Fruit fly (Drosophila melanogaster) whole organism, pupa: Measurements from ENCODE around the gene Inx2.

Experiments
- CG10348 ChIP-seq: fragments of 200-800 bp; sonication (Bioruptor generic); IDR thresholded peaks from 2 replicates; pipeline ENCODE4 v1.3.6; 2022; ENCODE audit warnings: missing biosample characterization, missing genetic modification characterization
- CG12605 ChIP-seq: fragments of 200-800 bp; sonication (Bioruptor generic); IDR thresholded peaks from 2 replicates; pipeline ENCODE4 v1.3.6; 2022; ENCODE audit warnings: missing biosample characterization, missing genetic modification characterization
- CG13204 ChIP-seq: fragments of 200-800 bp; sonication (Bioruptor generic); optimal IDR thresholded peaks from 2 replicates; lab custom pipeline; 2018; ENCODE audit warnings: missing biosample characterization, mild to moderate bottlenecking, missing genetic modification characterization, moderate library complexity
- CG14655 ChIP-seq: fragments of 200-800 bp; sonication (Bioruptor generic); optimal IDR thresholded peaks from 3 replicates; lab custom pipeline; 2017; ENCODE audit warnings: mild to moderate bottlenecking, missing biosample characterization, missing genetic modification reagents, missing genetic modification characterization
- CG15710 ChIP-seq: fragments of 200-800 bp; sonication (Bioruptor generic); optimal IDR thresholded peaks from 2 replicates; lab custom pipeline; 2018; ENCODE audit warnings: missing biosample characterization, mild to moderate bottlenecking, missing genetic modification characterization, moderate library complexity
- CG17806 ChIP-seq: fragments of 200-800 bp; sonication (Bioruptor generic); optimal IDR thresholded peaks from 2 replicates; lab custom pipeline; 2018; ENCODE audit warnings: missing biosample characterization, mild to moderate bottlenecking, missing genetic modification characterization, moderate library complexity
- CG32121 ChIP-seq: fragments of 200-800 bp; sonication (Bioruptor generic); IDR thresholded peaks from 2 replicates; pipeline ENCODE4 v1.3.6; 2022; ENCODE audit warnings: missing biosample characterization, missing genetic modification characterization
- CG34367 ChIP-seq: fragments of 200-800 bp; sonication (Bioruptor generic); optimal IDR thresholded peaks from 2 replicates; lab custom pipeline; 2018; ENCODE audit warnings: missing biosample characterization, mild to moderate bottlenecking, missing genetic modification characterization
- CG4496 ChIP-seq: fragments of 200-800 bp; sonication (Bioruptor generic); IDR thresholded peaks from 3 replicates; pipeline ENCODE4 v1.3.6; 2022; ENCODE audit warnings: missing biosample characterization, missing genetic modification characterization
- CG8159 ChIP-seq: fragments of 200-800 bp; sonication (Bioruptor generic); optimal IDR thresholded peaks from 3 replicates; lab custom pipeline; 2018; ENCODE audit warnings: missing biosample characterization, mild to moderate bottlenecking, missing genetic modification characterization, moderate library complexity
- CG8301 ChIP-seq: fragments of 200-800 bp; sonication (Bioruptor generic); optimal IDR thresholded peaks from 2 replicates; lab custom pipeline; 2018; ENCODE audit warnings: missing biosample characterization, mild to moderate bottlenecking, missing genetic modification characterization
- CG9948 ChIP-seq: fragments of 200-800 bp; sonication (Bioruptor generic); optimal IDR thresholded peaks from 2 replicates; lab custom pipeline; 2018; ENCODE audit warnings: missing biosample characterization, mild to moderate bottlenecking, missing genetic modification characterization, moderate library complexity
- D1 ChIP-seq: fragments of 200-800 bp; sonication (Bioruptor generic); optimal IDR thresholded peaks from 2 replicates; lab custom pipeline; 2018; ENCODE audit warnings: missing biosample characterization, mild to moderate bottlenecking, missing genetic modification characterization, moderate library complexity
- EcR ChIP-seq: fragments of 200-800 bp; sonication (Bioruptor generic); optimal IDR thresholded peaks from 3 replicates; lab custom pipeline; 2019; ENCODE audit warnings: missing biosample characterization, missing genetic modification characterization, mild to moderate bottlenecking, moderate library complexity, missing genetic modification reagents
- Ets98B ChIP-seq: fragments of 200-800 bp; sonication (Bioruptor generic); IDR thresholded peaks from 2 replicates; pipeline ENCODE4 v1.3.6; 2022; ENCODE audit warnings: missing biosample characterization, missing genetic modification characterization
- Pif1A ChIP-seq: fragments of 200-800 bp; sonication (Bioruptor generic); optimal IDR thresholded peaks from 3 replicates; lab custom pipeline; 2016; ENCODE audit warnings: missing biosample characterization, missing genetic modification characterization
- Pif1B ChIP-seq: fragments of 200-800 bp; sonication (Bioruptor generic); optimal IDR thresholded peaks from 3 replicates; lab custom pipeline; 2016; ENCODE audit warnings: missing biosample characterization, missing genetic modification characterization
- Snoo ChIP-seq: fragments of 200-800 bp; sonication (Bioruptor generic); optimal IDR thresholded peaks from 3 replicates; lab custom pipeline; 2017; ENCODE audit warnings: missing biosample characterization, mild to moderate bottlenecking, missing genetic modification characterization, inconsistent platforms
- fd96Ca ChIP-seq: fragments of 200-800 bp; sonication (Bioruptor generic); IDR thresholded peaks from 3 replicates; pipeline ENCODE4 v1.3.6; 2022; ENCODE audit warnings: missing biosample characterization, missing genetic modification characterization
- gl ChIP-seq: fragments of 200-800 bp; sonication (Bioruptor generic); optimal IDR thresholded peaks from 2 replicates; lab custom pipeline; 2018; ENCODE audit warnings: missing biosample characterization, mild to moderate bottlenecking, missing genetic modification characterization
- rn ChIP-seq: fragments of 200-800 bp; sonication (Bioruptor generic); IDR thresholded peaks from 2 replicates; pipeline ENCODE4 v1.3.6; 2022; ENCODE audit warnings: missing biosample characterization, missing genetic modification characterization

Gene Inx2

DNA sequence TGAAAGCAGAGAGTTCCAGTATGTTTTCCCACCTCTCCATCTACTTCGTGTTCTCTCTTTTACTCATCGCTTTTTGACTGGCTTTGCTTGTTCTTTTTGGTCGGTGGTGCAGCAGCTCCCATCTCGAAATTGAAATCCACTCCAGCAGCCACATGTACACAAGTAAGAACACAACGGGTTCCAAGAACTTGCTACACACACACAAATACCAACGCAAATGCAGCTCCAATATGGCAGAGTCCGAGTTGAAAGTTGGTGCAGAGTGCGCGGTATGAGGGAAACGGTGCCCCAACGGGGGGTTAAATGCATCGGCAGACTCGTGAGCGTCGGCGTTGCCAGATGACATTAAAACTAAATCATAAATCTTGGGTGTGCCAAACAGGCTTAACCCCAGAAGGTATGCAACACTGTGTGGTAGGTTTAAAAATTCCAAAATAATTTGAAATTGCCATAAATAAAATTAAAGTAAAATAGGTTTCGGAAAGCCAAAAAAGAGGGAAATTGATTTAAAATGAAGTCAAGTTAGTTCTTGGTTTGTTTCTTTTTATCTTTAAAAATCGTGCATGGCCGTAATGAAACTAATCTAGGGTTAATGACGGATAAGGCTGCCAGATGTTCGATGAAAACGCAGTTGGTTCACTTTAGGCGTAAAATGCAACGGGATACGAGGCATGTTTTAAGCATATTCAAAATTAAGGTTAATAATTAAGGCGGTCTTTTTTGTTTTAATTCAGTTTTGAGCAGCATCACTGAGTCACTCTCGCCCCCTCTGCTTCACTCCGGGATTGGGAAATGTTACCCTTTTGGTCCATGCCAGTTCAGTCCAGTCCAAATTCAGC, 600 bp upstream of the Inx2 start:
- peak; percentile 92 for TF ChIP-seq CG15710 (tag; lab: Kevin White, UChicago)
- peak; percentile 89 for TF ChIP-seq CG17806 (tag; lab: Kevin White, UChicago)
- peak; percentile 64 for TF ChIP-seq D1 (tag; lab: Kevin White, UChicago)
- peak; percentile 64; the same call in 1 of the 3 replicates for TF ChIP-seq fd96Ca (GFP tag; lab: Robert Waterston, UW)
- no peak for TF ChIP-seq EcR (GFP tag; lab: Kevin White, UChicago)
- TF ChIP-seq CG8301 (tag; lab: Kevin White, UChicago) = peak; percentile 81
- peak; percentile 74 for TF ChIP-seq CG32121
- TF ChIP-seq rn = peak; percentile 52; the same call in 1 of the 2 replicates
- peak; percentile 65 for TF ChIP-seq Pif1A (GFP tag; lab: Kevin White, UChicago)
- peak; percentile 11 for TF ChIP-seq gl (tag; lab: Kevin White, UChicago)
- peak; percentile 88 for TF ChIP-seq CG9948 (tag; lab: Kevin White, UChicago)
- TF ChIP-seq CG10348 = 0 out of 2 replicates have a peak, but pooled peaks have one; percentile 17
- TF ChIP-seq Snoo (tag; lab: Kevin White, UChicago) = peak; percentile 76
- peak; percentile 88 for TF ChIP-seq CG14655 (GFP tag; lab: Kevin White, UChicago)
- TF ChIP-seq CG4496 = peak; percentile 89
- TF ChIP-seq CG8159 = peak; percentile 93
- TF ChIP-seq CG12605 (GFP tag; lab: Robert Waterston, UW) = peak; percentile 77
- TF ChIP-seq CG13204 (GFP tag; lab: Kevin White, UChicago) = peak; percentile 58
- TF ChIP-seq Pif1B = peak; percentile 66
- TF ChIP-seq CG34367 (tag; lab: Kevin White, UChicago) = peak; percentile 89
- TF ChIP-seq Ets98B (GFP tag; lab: Robert Waterston, UW) = peak; percentile 69
- TF ChIP-seq, all 21 proteins: peak for 20

DNA sequence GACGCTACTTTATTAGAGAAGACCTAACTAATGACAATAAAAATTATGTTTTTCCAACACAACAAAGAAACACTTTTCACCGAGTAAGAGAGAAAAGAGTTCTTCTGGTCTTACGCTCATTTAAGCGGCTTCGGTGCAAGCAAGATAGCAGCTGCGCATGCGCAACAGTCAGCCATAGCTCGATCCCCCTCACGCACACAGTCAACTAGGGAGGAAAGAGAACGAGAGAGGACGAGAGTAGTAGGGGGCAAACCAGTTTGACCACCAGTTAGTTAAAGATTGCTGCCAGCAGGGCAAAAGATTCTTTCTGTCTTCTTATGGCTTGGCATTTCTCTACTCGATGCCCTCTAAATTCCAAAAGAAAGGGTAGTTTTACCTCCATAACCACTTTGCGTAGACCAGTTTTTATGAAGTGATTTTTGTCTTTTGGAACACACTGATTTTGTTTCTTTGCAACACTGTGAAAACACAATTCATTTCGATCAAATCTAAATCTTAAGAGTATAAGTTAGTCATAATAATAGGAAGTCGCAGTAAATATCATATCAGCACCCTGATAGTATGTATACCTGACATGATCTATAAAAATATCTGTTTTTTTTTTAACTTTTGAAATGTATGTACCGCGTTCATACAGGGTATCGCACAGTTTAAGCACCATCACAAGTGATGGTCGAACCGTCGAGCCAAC, 2.1 kb downstream of the Inx2 start:
- TF ChIP-seq rn = no peak
- TF ChIP-seq CG4496 = no peak
- no peak for TF ChIP-seq CG10348
- no peak for TF ChIP-seq CG12605 (GFP tag; lab: Robert Waterston, UW)
- no peak for TF ChIP-seq CG17806 (tag; lab: Kevin White, UChicago)
- no peak for TF ChIP-seq fd96Ca (GFP tag; lab: Robert Waterston, UW)
- no peak for TF ChIP-seq CG32121
- TF ChIP-seq Pif1A (GFP tag; lab: Kevin White, UChicago) = peak; percentile 41
- TF ChIP-seq CG14655 (GFP tag; lab: Kevin White, UChicago) = peak; percentile 67
- peak; percentile 47 for TF ChIP-seq CG8159
- no peak for TF ChIP-seq gl (tag; lab: Kevin White, UChicago)
- no peak for TF ChIP-seq D1 (tag; lab: Kevin White, UChicago)
- TF ChIP-seq CG13204 (GFP tag; lab: Kevin White, UChicago) = no peak
- no peak for TF ChIP-seq Ets98B (GFP tag; lab: Robert Waterston, UW)
- peak; percentile 33 for TF ChIP-seq EcR (GFP tag; lab: Kevin White, UChicago)
- TF ChIP-seq CG15710 (tag; lab: Kevin White, UChicago) = peak; percentile 40
- TF ChIP-seq CG8301 (tag; lab: Kevin White, UChicago) = peak; percentile 46
- TF ChIP-seq CG9948 (tag; lab: Kevin White, UChicago) = peak; percentile 20
- TF ChIP-seq Pif1B = no peak
- TF ChIP-seq Snoo (tag; lab: Kevin White, UChicago) = no peak
- peak; percentile 28 for TF ChIP-seq CG34367 (tag; lab: Kevin White, UChicago)

- TF ChIP-seq CG15710 (tag; lab: Kevin White, UChicago) (peak; percentile 27), CG34367 (tag; lab: Kevin White, UChicago) (no peak), CG10348 (no peak), rn (no peak), Snoo (tag; lab: Kevin White, UChicago) (no peak), CG13204 (GFP tag; lab: Kevin White, UChicago) (no peak), CG14655 (GFP tag; lab: Kevin White, UChicago) (peak; percentile 37), CG17806 (tag; lab: Kevin White, UChicago) (no peak), Ets98B (GFP tag; lab: Robert Waterston, UW) (peak; percentile 37), CG4496 (peak; percentile 64; the same call in 1 of the 3 replicates), D1 (tag; lab: Kevin White, UChicago) (no peak), gl (tag; lab: Kevin White, UChicago) (no peak), CG8159 (peak; percentile 4), CG12605 (GFP tag; lab: Robert Waterston, UW) (no peak), CG8301 (tag; lab: Kevin White, UChicago) (no peak), fd96Ca (GFP tag; lab: Robert Waterston, UW) (peak; percentile 65), CG32121 (peak; percentile 61; the same call in 1 of the 2 replicates), Pif1B (peak; percentile 55)
- TF ChIP-seq, all 21 proteins: peak for 8
Observed at dm6 chrX:7001135-7001769, 2.8 kb downstream of the Inx2 start.

DNA sequence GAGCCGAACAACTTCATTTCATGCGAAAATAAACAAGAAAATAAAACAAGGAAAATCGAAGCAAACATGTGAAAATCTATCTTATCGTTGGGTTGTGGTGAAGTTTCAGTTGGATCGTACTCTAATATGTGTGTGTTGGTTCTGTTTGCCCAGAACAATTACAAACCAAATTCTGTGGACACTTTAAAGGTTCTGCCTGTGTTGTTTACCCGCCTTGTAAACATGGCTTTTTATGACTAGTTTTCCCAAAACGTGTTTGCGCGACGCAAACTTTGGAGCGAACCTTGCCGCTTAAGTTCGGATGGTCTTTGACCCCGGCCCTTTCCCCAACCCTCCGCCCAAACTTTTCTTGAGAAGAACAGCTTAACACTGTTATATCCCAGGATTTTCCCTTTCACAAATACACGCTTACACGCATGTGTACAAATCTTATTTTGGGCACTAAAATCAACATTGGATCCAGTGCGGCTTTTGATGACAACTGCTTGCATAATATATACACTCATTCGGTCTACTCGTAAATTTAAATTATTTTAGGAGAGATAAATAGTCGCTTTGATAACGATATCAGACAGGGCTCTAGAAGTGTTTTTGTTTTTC, 5.7 kb downstream of the Inx2 start:
- TF ChIP-seq Snoo (tag; lab: Kevin White, UChicago) (no peak), CG32121 (no peak), CG14655 (GFP tag; lab: Kevin White, UChicago) (no peak), CG34367 (tag; lab: Kevin White, UChicago) (no peak), CG15710 (tag; lab: Kevin White, UChicago) (no peak), CG8301 (tag; lab: Kevin White, UChicago) (no peak), CG9948 (tag; lab: Kevin White, UChicago) (no peak), Ets98B (GFP tag; lab: Robert Waterston, UW) (no peak), CG13204 (GFP tag; lab: Kevin White, UChicago) (no peak), CG17806 (tag; lab: Kevin White, UChicago) (no peak)
